Comparison of ENCODE assay signal across 2 fruit fly cellular contexts in genomic region chr3R:8354458-8354857, dm6.
TF ChIP-seq lines count a peak whose summit lies in the region.

No protein-coding gene starts in this region.

TF ChIP-seq in whole organism, embryonic, 481 proteins besides CTCF, POLR2A, EP300 and RAD21 (continued from another document and continues in another):
- TF ChIP-seq CG8388 (GFP tag; optimal IDR thresholded peaks at IDR 0.05; lab: Kevin White, UChicago) (peak; percentile 19), wek (GFP tag; optimal IDR thresholded peaks at IDR 0.05; lab: Kevin White, UChicago) (no peak), CG10366 (GFP tag; IDR thresholded peaks at IDR 0.05; lab: Robert Waterston, UW) (peak; percentile 78), lmd (GFP tag; IDR thresholded peaks at IDR 0.05; lab: Robert Waterston, UW) (peak; percentile 74), sisA (GFP tag; IDR thresholded peaks at IDR 0.05; lab: Robert Waterston, UW) (peak; percentile 68), CG3163 (GFP tag; optimal IDR thresholded peaks at IDR 0.05; lab: Kevin White, UChicago) (no peak), CG12769 (tag; optimal IDR thresholded peaks at IDR 0.05; lab: Kevin White, UChicago) (peak; percentile 51), CG11085 (GFP tag; IDR thresholded peaks at IDR 0.05; lab: Robert Waterston, UW) (peak; percentile 68), CG5245 (GFP tag; optimal IDR thresholded peaks at IDR 0.05; lab: Kevin White, UChicago) (no peak), CG11695 (GFP tag; IDR thresholded peaks at IDR 0.05; lab: Robert Waterston, UW) (peak; percentile 65; the same call in 1 of the 3 replicates), CG4730 (GFP tag; IDR thresholded peaks at IDR 0.05; lab: Robert Waterston, UW) (peak; percentile 47), lbe (GFP tag; optimal IDR thresholded peaks at IDR 0.05; lab: Kevin White, UChicago) (peak; percentile 62), CG30403 (GFP tag; optimal IDR thresholded peaks at IDR 0.05; lab: Kevin White, UChicago) (peak; percentile 33), CG12219 (GFP tag; optimal IDR thresholded peaks at IDR 0.05; lab: Kevin White, UChicago) (peak; percentile 23), CG15514 (GFP tag; optimal IDR thresholded peaks at IDR 0.05; lab: Kevin White, UChicago) (peak; percentile 13), mam (GFP tag; optimal IDR thresholded peaks at IDR 0.05; lab: Kevin White, UChicago) (peak; percentile 40), esg (GFP tag; conservative IDR thresholded peaks at IDR 0.05; lab: Robert Waterston, UW) (0 out of 2 replicates have a peak, but pooled peaks have one; percentile 25), Sin3A (optimal IDR thresholded peaks at IDR 0.05; lab: Kevin White, UChicago) (no peak), tgo (GFP tag; IDR thresholded peaks at IDR 0.05; lab: Robert Waterston, UW) (peak; percentile 73; the same call in 2 of the 3 replicates), CG43689 (GFP tag; IDR thresholded peaks at IDR 0.05; lab: Robert Waterston, UW) (peak; percentile 43), grau (tag; optimal IDR thresholded peaks at IDR 0.05; lab: Kevin White, UChicago) (peak; percentile 89), CG18011 (GFP tag; optimal IDR thresholded peaks at IDR 0.05; lab: Kevin White, UChicago) (no peak), CG6689 (GFP tag; IDR thresholded peaks at IDR 0.05; lab: Robert Waterston, UW) (peak; percentile 74), gcm (GFP tag; optimal IDR thresholded peaks at IDR 0.05; lab: Kevin White, UChicago) (no peak), org-1 (GFP tag; optimal IDR thresholded peaks at IDR 0.05; lab: Kevin White, UChicago) (peak; percentile 11), H15 (GFP tag; IDR thresholded peaks at IDR 0.05; lab: Robert Waterston, UW) (peak; percentile 59; the same call in 1 of the 3 replicates), CG6254 (GFP tag; optimal IDR thresholded peaks at IDR 0.05; lab: Kevin White, UChicago) (peak; percentile 22), CG10209 (GFP tag; optimal IDR thresholded peaks at IDR 0.05; lab: Kevin White, UChicago) (peak; percentile 32), crc (GFP tag; optimal IDR thresholded peaks at IDR 0.05; lab: Kevin White, UChicago) (no peak), klu (GFP tag; IDR thresholded peaks at IDR 0.05; lab: Robert Waterston, UW) (no peak), caup (GFP tag; optimal IDR thresholded peaks at IDR 0.05; lab: Kevin White, UChicago; ENCODE audit: severe bottlenecking) (peak; percentile 17), CG17359 (tag; optimal IDR thresholded peaks at IDR 0.05; lab: Kevin White, UChicago) (peak; percentile 76), CG16813 (GFP tag; IDR thresholded peaks at IDR 0.05; lab: Robert Waterston, UW; ENCODE audit: partially characterized antibody) (no peak), CG33213 (GFP tag; optimal IDR thresholded peaks at IDR 0.05; lab: Kevin White, UChicago) (no peak), MBD-R2 (GFP tag; IDR thresholded peaks at IDR 0.05; lab: Robert Waterston, UW) (no peak; the same call in 1 of the 2 replicates), CG11093 (GFP tag; IDR thresholded peaks at IDR 0.05; lab: Robert Waterston, UW) (peak; percentile 46; the same call in 2 of the 3 replicates), CG7928 (GFP tag; optimal IDR thresholded peaks at IDR 0.05; lab: Kevin White, UChicago) (peak; percentile 14), dm (GFP tag; optimal IDR thresholded peaks at IDR 0.05; lab: Kevin White, UChicago) (no peak), slp2 (GFP tag; optimal IDR thresholded peaks at IDR 0.05; lab: Kevin White, UChicago) (no peak), trh (GFP tag; optimal IDR thresholded peaks at IDR 0.05; lab: Kevin White, UChicago) (no peak), Aef1 (GFP tag; IDR thresholded peaks at IDR 0.05; lab: Robert Waterston, UW) (peak; percentile 55; the same call in 2 of the 3 replicates), CG12071 (GFP tag; optimal IDR thresholded peaks at IDR 0.05; lab: Kevin White, UChicago) (peak; percentile 38), danr (GFP tag; IDR thresholded peaks at IDR 0.05; lab: Robert Waterston, UW) (0 out of 2 replicates have a peak, but pooled peaks have one; percentile 41), prd (optimal IDR thresholded peaks at IDR 0.05; lab: Kevin White, UChicago) (no peak), prd (GFP tag; IDR thresholded peaks at IDR 0.05; lab: Robert Waterston, UW) (peak; percentile 76), ash1 (GFP tag; optimal IDR thresholded peaks at IDR 0.05; lab: Kevin White, UChicago) (no peak), CG4360 (GFP tag; IDR thresholded peaks at IDR 0.05; lab: Robert Waterston, UW) (0 out of 2 replicates have a peak, but pooled peaks have one; percentile 10), CG30020 (tag; optimal IDR thresholded peaks at IDR 0.05; lab: Kevin White, UChicago) (no peak), CG32767 (GFP tag; IDR thresholded peaks at IDR 0.05; lab: Robert Waterston, UW) (0 out of 2 replicates have a peak, but pooled peaks have one; percentile 28), Oaz (GFP tag; IDR thresholded peaks at IDR 0.05; lab: Robert Waterston, UW) (0 out of 2 replicates have a peak, but pooled peaks have one; percentile 31), YL-1 (GFP tag; optimal IDR thresholded peaks at IDR 0.05; lab: Kevin White, UChicago) (peak; percentile 7), Atf6 (GFP tag; IDR thresholded peaks at IDR 0.05; lab: Robert Waterston, UW) (peak; percentile 19; the same call in 1 of the 2 replicates), ase (GFP tag; IDR thresholded peaks at IDR 0.05; lab: Robert Waterston, UW) (peak; percentile 63; the same call in 2 of the 3 replicates), Dad (GFP tag; optimal IDR thresholded peaks at IDR 0.05; lab: Kevin White, UChicago) (no peak), run (tag; optimal IDR thresholded peaks at IDR 0.05; lab: Kevin White, UChicago) (peak; percentile 7), CG10321 (GFP tag; IDR thresholded peaks at IDR 0.05; lab: Robert Waterston, UW) (peak; percentile 25; the same call in 1 of the 2 replicates), CG13287 (GFP tag; IDR thresholded peaks at IDR 0.05; lab: Robert Waterston, UW; ENCODE audit: partially characterized antibody) (no peak), CG13424 (tag; optimal IDR thresholded peaks at IDR 0.05; lab: Kevin White, UChicago) (peak; percentile 49), HHEX (GFP tag; optimal IDR thresholded peaks at IDR 0.05; lab: Kevin White, UChicago) (peak; percentile 43), cas (GFP tag; IDR thresholded peaks at IDR 0.05; lab: Robert Waterston, UW) (0 out of 2 replicates have a peak, but pooled peaks have one; percentile 30), CG17568 (GFP tag; optimal IDR thresholded peaks at IDR 0.05; lab: Kevin White, UChicago) (peak; percentile 48), Oli (tag; optimal IDR thresholded peaks at IDR 0.05; lab: Kevin White, UChicago) (peak; percentile 52)

TF ChIP-seq in whole organism, prepupa, 60 proteins besides CTCF, POLR2A, EP300 and RAD21 (continued from another document):
- TF ChIP-seq Lpt (GFP tag; optimal IDR thresholded peaks at IDR 0.05; lab: Kevin White, UChicago) = no peak
- TF ChIP-seq lz (GFP tag; optimal IDR thresholded peaks at IDR 0.05; lab: Kevin White, UChicago) = peak; percentile 56
- TF ChIP-seq CG6163 (GFP tag; IDR thresholded peaks at IDR 0.05; lab: Robert Waterston, UW) = peak; percentile 81
- no peak for TF ChIP-seq dac (GFP tag; optimal IDR thresholded peaks at IDR 0.05; lab: Kevin White, UChicago)
- TF ChIP-seq achi (GFP tag; optimal IDR thresholded peaks at IDR 0.05; lab: Kevin White, UChicago) = peak; percentile 33
- no peak for TF ChIP-seq ss (GFP tag; optimal IDR thresholded peaks at IDR 0.05; lab: Kevin White, UChicago)
- TF ChIP-seq CG15336 (GFP tag; IDR thresholded peaks at IDR 0.05; lab: Robert Waterston, UW) = peak; percentile 68
- TF ChIP-seq CG16779 (tag; optimal IDR thresholded peaks at IDR 0.05; lab: Kevin White, UChicago) = no peak
- peak; percentile 8 for TF ChIP-seq CG6792 (GFP tag; optimal IDR thresholded peaks at IDR 0.05; lab: Kevin White, UChicago)
- no peak for TF ChIP-seq salr (GFP tag; optimal IDR thresholded peaks at IDR 0.05; lab: Kevin White, UChicago)
- TF ChIP-seq Blimp-1 (GFP tag; optimal IDR thresholded peaks at IDR 0.05; lab: Kevin White, UChicago) = no peak
- TF ChIP-seq CG4318 (GFP tag; optimal IDR thresholded peaks at IDR 0.05; lab: Kevin White, UChicago) = no peak
- no peak for TF ChIP-seq CG8319 (GFP tag; optimal IDR thresholded peaks at IDR 0.05; lab: Kevin White, UChicago)
- no peak for TF ChIP-seq fd85E (GFP tag; optimal IDR thresholded peaks at IDR 0.05; lab: Kevin White, UChicago)
- peak; percentile 28 for TF ChIP-seq Eip93F (GFP tag; optimal IDR thresholded peaks at IDR 0.05; lab: Kevin White, UChicago)
- TF ChIP-seq pdm3 (GFP tag; optimal IDR thresholded peaks at IDR 0.05; lab: Kevin White, UChicago) = peak; percentile 44
- TF ChIP-seq CG3919 (GFP tag; optimal IDR thresholded peaks at IDR 0.05; lab: Kevin White, UChicago) = no peak
- no peak for TF ChIP-seq spab (GFP tag; optimal IDR thresholded peaks at IDR 0.05; lab: Kevin White, UChicago)
- no peak for TF ChIP-seq dsx (GFP tag; optimal IDR thresholded peaks at IDR 0.05; lab: Kevin White, UChicago; ENCODE audit: poor library complexity, severe bottlenecking)
- peak; percentile 63 for TF ChIP-seq topi (GFP tag; optimal IDR thresholded peaks at IDR 0.05; lab: Kevin White, UChicago)
- TF ChIP-seq CG10631 (GFP tag; optimal IDR thresholded peaks at IDR 0.05; lab: Kevin White, UChicago) = no peak
- no peak for TF ChIP-seq CG32006 (GFP tag; optimal IDR thresholded peaks at IDR 0.05; lab: Kevin White, UChicago)
- TF ChIP-seq fkh (GFP tag; optimal IDR thresholded peaks at IDR 0.05; lab: Kevin White, UChicago) = no peak
- peak; percentile 77 for TF ChIP-seq Met (GFP tag; optimal IDR thresholded peaks at IDR 0.05; lab: Kevin White, UChicago)
- TF ChIP-seq Eip78C (GFP tag; lab: Kevin White, UChicago) = peak; percentile 85
- TF ChIP-seq Ets96B (tag; optimal IDR thresholded peaks at IDR 0.05; lab: Kevin White, UChicago) = no peak
- TF ChIP-seq svp (GFP tag; lab: Kevin White, UChicago) = peak; percentile 86
- no peak for TF ChIP-seq Eip75B (GFP tag; optimal IDR thresholded peaks at IDR 0.05; lab: Kevin White, UChicago)
- TF ChIP-seq Hr38 (GFP tag; optimal IDR thresholded peaks at IDR 0.05; lab: Kevin White, UChicago) = no peak
- TF ChIP-seq acj6 (GFP tag; optimal IDR thresholded peaks at IDR 0.05; lab: Kevin White, UChicago) = peak; percentile 45
- TF ChIP-seq CG9139 (GFP tag; optimal IDR thresholded peaks at IDR 0.05; lab: Kevin White, UChicago) = no peak
- TF ChIP-seq CG6854 (GFP tag; optimal IDR thresholded peaks at IDR 0.05; lab: Kevin White, UChicago) = no peak
- peak; percentile 44 for TF ChIP-seq OdsH (GFP tag; optimal IDR thresholded peaks at IDR 0.05; lab: Kevin White, UChicago)
- peak; percentile 57 for TF ChIP-seq CG8632 (GFP tag; optimal IDR thresholded peaks at IDR 0.05; lab: Kevin White, UChicago)
- TF ChIP-seq CG31627 (GFP tag; optimal IDR thresholded peaks at IDR 0.05; lab: Kevin White, UChicago) = peak; percentile 63
- peak; percentile 38; the same call in 1 of the 2 replicates for TF ChIP-seq Gug (GFP tag; IDR thresholded peaks at IDR 0.05; lab: Robert Waterston, UW)
- peak; percentile 38; the same call in 1 of the 2 replicates for TF ChIP-seq CG11294 (GFP tag; IDR thresholded peaks at IDR 0.05; lab: Robert Waterston, UW)
- no peak for TF ChIP-seq CG11762 (GFP tag; optimal IDR thresholded peaks at IDR 0.05; lab: Kevin White, UChicago; ENCODE audit: insufficient read depth)
